Fruit fly (Drosophila melanogaster): ENCODE results near the gene CG42233.
A peak's percentile ranks its signal among the peaks of the same experiment; 100 is the strongest.

The CG42233 gene

DNA sequence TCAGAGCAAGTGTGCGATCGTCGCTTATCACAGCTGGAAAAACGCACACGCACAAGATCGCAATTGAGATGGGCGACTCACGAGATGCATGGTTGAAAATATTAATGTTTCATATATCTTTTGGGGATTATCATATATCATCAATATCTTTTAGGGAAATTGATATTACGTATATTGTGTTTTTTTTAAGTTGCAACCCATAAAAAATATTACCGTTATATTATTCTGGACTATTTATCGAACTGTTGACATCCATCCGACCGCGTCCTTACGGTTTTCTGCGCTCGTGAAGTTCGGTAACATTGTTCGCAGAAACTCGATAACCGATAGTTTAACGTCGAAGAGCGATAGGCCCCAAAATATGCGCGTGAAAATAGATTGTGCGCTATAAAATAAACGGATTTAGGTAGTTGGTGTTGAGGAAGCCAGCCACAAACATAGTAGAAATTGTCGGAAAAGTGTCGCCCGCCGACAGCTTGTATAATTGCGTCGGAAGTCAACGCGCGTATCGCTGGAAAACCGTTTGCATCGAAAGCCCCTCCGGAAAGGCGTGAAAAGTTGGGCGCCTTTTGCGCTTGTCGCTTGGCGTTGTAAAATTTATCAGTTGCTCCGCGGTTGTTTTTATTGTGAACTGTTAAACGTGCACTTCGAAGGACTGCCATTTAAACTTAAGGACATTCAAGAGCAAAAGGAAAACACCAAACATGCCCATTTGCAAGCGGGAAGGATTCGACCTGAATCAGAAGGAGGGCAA, 11.2 kb downstream of the CG42233 start, which contains the start of the genes Mccc1 and Acf (continued):
- no peak for TF ChIP-seq Jarid2 (GFP tag; optimal IDR thresholded peaks at IDR 0.05)
- TF ChIP-seq NfI (GFP tag; optimal IDR thresholded peaks at IDR 0.05): no peak
- no peak for TF ChIP-seq CG11085 (GFP tag; IDR thresholded peaks at IDR 0.05)
- TF ChIP-seq fru (optimal IDR thresholded peaks at IDR 0.05): no peak
- TF ChIP-seq NC2β (GFP tag; optimal IDR thresholded peaks at IDR 0.05): peak; percentile 55
- peak; percentile 58 for TF ChIP-seq lilli (GFP tag; optimal IDR thresholded peaks at IDR 0.05)
- TF ChIP-seq CG10959 (GFP tag; IDR thresholded peaks at IDR 0.05): no peak
- peak; percentile 47 for TF ChIP-seq zen (tag; optimal IDR thresholded peaks at IDR 0.05)
- TF ChIP-seq NFAT (GFP tag; IDR thresholded peaks at IDR 0.05): no peak
- TF ChIP-seq slou (GFP tag; optimal IDR thresholded peaks at IDR 0.05): no peak
- no peak for TF ChIP-seq Fer1 (GFP tag; optimal IDR thresholded peaks at IDR 0.05)
- no peak for TF ChIP-seq HHEX (GFP tag; optimal IDR thresholded peaks at IDR 0.05)
- peak; percentile 41 for TF ChIP-seq az2 (GFP tag; optimal IDR thresholded peaks at IDR 0.05)
- TF ChIP-seq Oaz (GFP tag; IDR thresholded peaks at IDR 0.05): no peak
- no peak for TF ChIP-seq eve (GFP tag; optimal IDR thresholded peaks at IDR 0.05)
- no peak for TF ChIP-seq CG17568 (GFP tag; optimal IDR thresholded peaks at IDR 0.05)
- TF ChIP-seq fu2 (GFP tag; optimal IDR thresholded peaks at IDR 0.05): no peak
- TF ChIP-seq CG17385 (GFP tag; optimal IDR thresholded peaks at IDR 0.05): no peak
- TF ChIP-seq Dad (GFP tag; optimal IDR thresholded peaks at IDR 0.05): no peak
- no peak for TF ChIP-seq CG17612 (GFP tag; IDR thresholded peaks at IDR 0.05)
- TF ChIP-seq HLH3B (GFP tag; IDR thresholded peaks at IDR 0.05): no peak
- TF ChIP-seq pum (GFP tag; optimal IDR thresholded peaks at IDR 0.05): peak; percentile 37
- TF ChIP-seq TFAM (GFP tag; optimal IDR thresholded peaks at IDR 0.05): no peak
- no peak for TF ChIP-seq CG10209 (GFP tag; optimal IDR thresholded peaks at IDR 0.05)
- TF ChIP-seq CG31388 (GFP tag; optimal IDR thresholded peaks at IDR 0.05): no peak
- no peak for TF ChIP-seq Trl (optimal IDR thresholded peaks at IDR 0.05)
- TF ChIP-seq Trl (GFP tag; optimal IDR thresholded peaks at IDR 0.05): peak; percentile 42
- no peak for TF ChIP-seq CG15479 (GFP tag; optimal IDR thresholded peaks at IDR 0.05)
- TF ChIP-seq CG8388 (GFP tag; optimal IDR thresholded peaks at IDR 0.05): no peak
- no peak for TF ChIP-seq hb (GFP tag; IDR thresholded peaks at IDR 0.05; ENCODE audit: partially characterized antibody)
- TF ChIP-seq otp (GFP tag; IDR thresholded peaks at IDR 0.05): no peak
- no peak for TF ChIP-seq HLHmδ (GFP tag; optimal IDR thresholded peaks at IDR 0.05)
- no peak for TF ChIP-seq seq (GFP tag; IDR thresholded peaks at IDR 0.05)
- TF ChIP-seq peb (GFP tag; IDR thresholded peaks at IDR 0.05): no peak
- no peak for TF ChIP-seq D (optimal IDR thresholded peaks at IDR 0.05)
- no peak for TF ChIP-seq D (GFP tag; optimal IDR thresholded peaks at IDR 0.05)
- TF ChIP-seq sens (GFP tag): peak; percentile 93
- TF ChIP-seq E2f2 (GFP tag; IDR thresholded peaks at IDR 0.05): peak; percentile 42
- no peak for TF ChIP-seq br (optimal IDR thresholded peaks at IDR 0.05)
- no peak for TF ChIP-seq stc (GFP tag; IDR thresholded peaks at IDR 0.05)
- no peak for TF ChIP-seq CG13123 (GFP tag; optimal IDR thresholded peaks at IDR 0.05)
- peak; percentile 31 for TF ChIP-seq jumu (GFP tag; optimal IDR thresholded peaks at IDR 0.05)
- TF ChIP-seq Dfd (GFP tag; optimal IDR thresholded peaks at IDR 0.05): no peak
- TF ChIP-seq unc-4 (GFP tag; IDR thresholded peaks at IDR 0.05; ENCODE audit: partially characterized antibody): peak; percentile 57; the same call in 1 of the 2 replicates
- no peak for TF ChIP-seq ab (GFP tag; optimal IDR thresholded peaks at IDR 0.05)
- TF ChIP-seq sob (GFP tag; IDR thresholded peaks at IDR 0.05): peak; percentile 37; the same call in 1 of the 2 replicates
- no peak for TF ChIP-seq CG12391 (tag; optimal IDR thresholded peaks at IDR 0.05)
- no peak for TF ChIP-seq CG7928 (GFP tag; optimal IDR thresholded peaks at IDR 0.05)
- no peak for TF ChIP-seq gcm2 (GFP tag; optimal IDR thresholded peaks at IDR 0.05)
- peak; percentile 30 for TF ChIP-seq Hsf (GFP tag; optimal IDR thresholded peaks at IDR 0.05)
- TF ChIP-seq tup (GFP tag; optimal IDR thresholded peaks at IDR 0.05): no peak
- no peak for TF ChIP-seq Atf6 (GFP tag; IDR thresholded peaks at IDR 0.05)
- TF ChIP-seq CG7745 (tag; optimal IDR thresholded peaks at IDR 0.05): no peak

Data from whole organism, embryonic.